Worm (Caenorhabditis elegans): Measurements from ENCODE around the gene tbb-4.

- TF ChIP-seq lin-39 (tag; optimal IDR thresholded peaks at IDR 0.05) (no peak), ama-1 (optimal IDR thresholded peaks at IDR 0.05) (no peak), ZK546.5 (tag; optimal IDR thresholded peaks at IDR 0.05) (no peak), unc-62 (GFP tag; optimal IDR thresholded peaks at IDR 0.05) (no peak), unc-55 (GFP tag; optimal IDR thresholded peaks at IDR 0.05) (no peak), unc-39 (tag; optimal IDR thresholded peaks at IDR 0.05) (no peak)
Observed at ce11 chrX:9428059-9428458, 8.6 kb downstream of the tbb-4 start, which contains the start of gene B0272.4.
